Worm (Caenorhabditis elegans): Measurements from ENCODE around the gene snb-2.

DNA sequence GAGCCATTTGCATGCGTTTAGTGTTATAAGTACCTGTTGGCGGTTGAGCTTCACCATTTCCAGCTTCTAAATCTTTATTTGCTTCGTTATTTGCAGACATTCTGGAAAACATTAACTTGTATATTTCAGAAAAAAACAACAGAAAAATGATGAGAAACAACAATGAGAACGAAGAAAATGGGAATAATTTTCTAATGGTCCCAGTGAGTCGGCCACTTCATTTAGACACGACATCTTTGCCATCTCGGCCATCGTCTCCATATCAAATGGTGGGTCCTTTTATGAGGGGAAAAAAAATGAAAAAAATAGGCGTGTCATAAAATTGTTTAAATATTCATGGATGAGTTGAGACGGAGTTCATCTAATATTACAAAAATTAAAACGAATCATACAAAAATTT is at the start of gene snb-2:
- TF ChIP-seq madf-5 (GFP tag; IDR thresholded peaks at IDR 0.05) = no peak
- no peak for TF ChIP-seq gei-8 (GFP tag; optimal IDR thresholded peaks at IDR 0.05)
